Worm (Caenorhabditis elegans): ENCODE results near the gene col-149.

DNA sequence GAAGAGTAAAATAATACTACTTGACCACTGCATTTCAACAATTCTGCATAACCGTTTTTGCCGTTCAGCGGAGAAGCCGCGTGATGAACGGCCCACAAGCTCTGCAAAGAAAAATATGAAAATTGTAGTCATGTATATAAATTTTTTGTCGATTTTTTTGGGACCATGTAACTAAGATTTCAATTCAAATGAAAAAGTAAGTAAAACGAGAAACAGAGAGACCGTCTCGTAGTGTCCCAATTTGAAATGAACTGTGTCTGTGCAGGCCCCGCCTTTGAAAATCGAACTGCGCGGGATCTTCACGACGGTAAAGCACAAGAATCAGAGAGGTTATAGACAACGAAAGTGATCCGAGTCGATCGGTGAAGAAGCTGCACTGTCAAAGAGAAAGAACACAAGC is 39.3 kb upstream of the col-149 start, which contains the start of gene crm-1:
- TF ChIP-seq ces-1 (GFP tag; optimal IDR thresholded peaks at IDR 0.05) (no peak), ama-1 (optimal IDR thresholded peaks at IDR 0.05) (no peak), R02D3.7 (tag; optimal IDR thresholded peaks at IDR 0.05) (no peak), nhr-42 (GFP tag; IDR thresholded peaks at IDR 0.05) (no peak)
